Fruit fly (Drosophila melanogaster): ENCODE results near the gene CG14691.

- TF ChIP-seq EcR (GFP tag; optimal IDR thresholded peaks at IDR 0.05) (no peak), Dll (optimal IDR thresholded peaks at IDR 0.05) (no peak)
These were observed at the start of gene CG14691 for dm6 chr3R:10755534-10755933.

Measured in whole organism.